Worm (Caenorhabditis elegans): ENCODE results near the gene F53A2.3.

DNA sequence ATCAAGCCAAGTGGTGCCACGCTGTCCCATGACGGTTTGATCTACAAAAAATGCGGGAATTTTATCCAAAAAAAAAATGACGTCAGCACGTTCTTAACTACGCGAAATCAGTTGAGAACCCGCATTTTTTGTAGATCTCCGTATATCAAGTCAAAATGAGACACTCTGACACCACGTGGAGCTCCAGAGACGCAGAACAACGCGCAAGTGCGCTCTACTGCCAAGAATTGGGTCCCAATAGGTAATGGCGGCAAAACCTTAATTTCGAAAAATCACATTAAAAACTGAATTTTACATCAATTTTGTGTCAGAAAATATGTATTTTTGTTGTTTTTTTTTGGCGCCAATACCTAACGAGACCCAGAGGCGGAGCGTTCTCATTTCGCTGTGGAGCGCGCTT lies 22.6 kb downstream of the F53A2.3 start:
- TF ChIP-seq ceh-82 (tag; optimal IDR thresholded peaks at IDR 0.05) (no peak), mdl-1 (tag; optimal IDR thresholded peaks at IDR 0.05) (no peak), aly-2 (tag; optimal IDR thresholded peaks at IDR 0.05) (no peak), skn-1 (tag; optimal IDR thresholded peaks at IDR 0.05) (no peak), ama-1 (optimal IDR thresholded peaks at IDR 0.05) (no peak), pha-4 (tag; optimal IDR thresholded peaks at IDR 0.05) (no peak), lin-39 (tag; optimal IDR thresholded peaks at IDR 0.05) (no peak), tbx-2 (tag; optimal IDR thresholded peaks at IDR 0.05) (no peak), nhr-11 (tag; optimal IDR thresholded peaks at IDR 0.05) (no peak), unc-62 (GFP tag; optimal IDR thresholded peaks at IDR 0.05) (no peak)
